Worm (Caenorhabditis elegans): Measurements from ENCODE around the gene pals-38.

The pals-38 gene

DNA sequence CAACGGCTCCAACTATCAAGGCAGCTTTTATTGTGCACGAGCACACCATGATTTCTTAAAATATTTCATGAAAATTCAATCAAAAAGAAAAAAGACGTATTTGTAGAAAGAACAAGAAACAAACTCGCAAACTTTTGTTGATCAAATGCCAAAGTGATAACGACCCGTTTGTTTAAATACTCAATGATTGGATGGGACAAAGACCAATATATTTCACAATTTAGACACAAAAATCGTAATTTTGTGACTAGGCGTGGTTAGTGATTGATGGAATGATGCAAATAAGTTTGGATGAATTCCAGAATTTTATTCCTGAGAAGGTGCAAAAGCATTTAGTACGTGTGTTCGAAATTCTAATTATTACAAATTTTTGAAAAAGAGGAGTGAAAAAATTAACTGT lies 31.1 kb downstream of the pals-38 start, which contains the start of gene cdr-2 (continued):
- TF ChIP-seq ceh-62 (tag; optimal IDR thresholded peaks at IDR 0.05) = no peak
- no peak for TF ChIP-seq F44E2.7 (GFP tag; IDR thresholded peaks at IDR 0.05)
- TF ChIP-seq vab-7 (GFP tag; IDR thresholded peaks at IDR 0.05) = no peak
- TF ChIP-seq snpc-1.2 (GFP tag; IDR thresholded peaks at IDR 0.05) = no peak
- TF ChIP-seq ZK337.2 (GFP tag; IDR thresholded peaks at IDR 0.05) = no peak
- peak; percentile 61 for TF ChIP-seq pqm-1 (tag; optimal IDR thresholded peaks at IDR 0.05)
- TF ChIP-seq lir-3 (tag; optimal IDR thresholded peaks at IDR 0.05) = no peak
- TF ChIP-seq R02D3.7 (tag; optimal IDR thresholded peaks at IDR 0.05) = no peak
- TF ChIP-seq saeg-2 (GFP tag; IDR thresholded peaks at IDR 0.05) = no peak
- no peak for TF ChIP-seq madf-5 (GFP tag; IDR thresholded peaks at IDR 0.05)
- no peak for TF ChIP-seq Y48G9A.11 (GFP tag; IDR thresholded peaks at IDR 0.05)
- no peak for TF ChIP-seq mep-1 (tag; optimal IDR thresholded peaks at IDR 0.05)
- no peak for TF ChIP-seq zag-1 (tag; optimal IDR thresholded peaks at IDR 0.05)
- no peak for TF ChIP-seq set-16 (GFP tag; IDR thresholded peaks at IDR 0.05)

ce11 chrV:12414362-12414761 lies 32.4 kb downstream of the pals-38 start:
- TF ChIP-seq unc-62 (GFP tag; optimal IDR thresholded peaks at IDR 0.05 in 1 of 2) (no peak), unc-62 (tag; optimal IDR thresholded peaks at IDR 0.05) (no peak), lin-38 (GFP tag; IDR thresholded peaks at IDR 0.05) (no peak), dve-1 (tag; optimal IDR thresholded peaks at IDR 0.05; ENCODE audit: insufficient read depth) (peak; percentile 26), daf-16 (GFP tag; optimal IDR thresholded peaks at IDR 0.05) (no peak), daf-16 (tag; optimal IDR thresholded peaks at IDR 0.05) (peak; percentile 65), pqm-1 (tag; optimal IDR thresholded peaks at IDR 0.05) (peak; percentile 55), nhr-28 (tag; optimal IDR thresholded peaks at IDR 0.05) (peak; percentile 16)

ce11 chrV:12413651-12414114 lies 33.1 kb downstream of the pals-38 start, which contains the start of gene cdr-6:
Gene cdr-6 (minus strand): TSS chrV:12413701.
- TF ChIP-seq dmd-6 (GFP tag; IDR thresholded peaks at IDR 0.05) (peak; percentile 51), daf-16 (GFP tag; optimal IDR thresholded peaks at IDR 0.05) (no peak), daf-16 (tag; optimal IDR thresholded peaks at IDR 0.05) (peak; percentile 79), dve-1 (tag; optimal IDR thresholded peaks at IDR 0.05; ENCODE audit: insufficient read depth) (peak; percentile 45), nhr-11 (tag; optimal IDR thresholded peaks at IDR 0.05) (no peak), nhr-6 (tag; optimal IDR thresholded peaks at IDR 0.05) (peak; percentile 52), hlh-30 (tag; optimal IDR thresholded peaks at IDR 0.05; ENCODE audit: insufficient read depth) (peak; percentile 17), F37D6.2 (tag; optimal IDR thresholded peaks at IDR 0.05) (no peak), nhr-102 (tag; optimal IDR thresholded peaks at IDR 0.05) (peak; percentile 34), nhr-28 (tag; optimal IDR thresholded peaks at IDR 0.05) (peak; percentile 77), ceh-62 (tag; optimal IDR thresholded peaks at IDR 0.05) (no peak), hlh-11 (tag; optimal IDR thresholded peaks at IDR 0.05) (peak; percentile 26), nhr-48 (tag; optimal IDR thresholded peaks at IDR 0.05) (peak; percentile 13), ceh-32 (tag; optimal IDR thresholded peaks at IDR 0.05; ENCODE audit: poor library complexity) (no peak), nhr-237 (tag; optimal IDR thresholded peaks at IDR 0.05) (no peak), mep-1 (tag; optimal IDR thresholded peaks at IDR 0.05) (peak; percentile 12), T20F7.1 (GFP tag; optimal IDR thresholded peaks at IDR 0.05) (peak; percentile 18), mdl-1 (tag; optimal IDR thresholded peaks at IDR 0.05) (peak in 1 of 2 experiments; percentile 24), hmg-1.1 (GFP tag; IDR thresholded peaks at IDR 0.05) (0 out of 2 replicates have a peak, but pooled peaks have one; percentile 10), unc-62 (GFP tag; optimal IDR thresholded peaks at IDR 0.05 in 1 of 2) (peak in 1 of 2 experiments; percentile 83), unc-62 (tag; optimal IDR thresholded peaks at IDR 0.05) (no peak)

- no peak for TF ChIP-seq pqm-1 (tag; optimal IDR thresholded peaks at IDR 0.05)
- TF ChIP-seq mes-2 (tag; optimal IDR thresholded peaks at IDR 0.05; ENCODE audit: poor library complexity, severe bottlenecking) = no peak
- no peak for TF ChIP-seq vab-7 (GFP tag; IDR thresholded peaks at IDR 0.05)
- TF ChIP-seq nhr-6 (tag; optimal IDR thresholded peaks at IDR 0.05) = no peak
- TF ChIP-seq unc-62 (GFP tag; optimal IDR thresholded peaks at IDR 0.05 in 1 of 2) = peak in 1 of 2 experiments; percentile 80
- no peak for TF ChIP-seq unc-62 (tag; optimal IDR thresholded peaks at IDR 0.05)
- TF ChIP-seq nhr-237 (tag; optimal IDR thresholded peaks at IDR 0.05) = no peak
Measured at ce11 chrV:12412321-12412720, 34.5 kb downstream of the pals-38 start.
